Worm (Caenorhabditis elegans) whole organism, mixed stage, embryonic: Measurements from ENCODE around the gene F58B4.7.

Source experiments
- M03D4.4 ChIP-seq: sonication (generic microtip); optimal IDR thresholded peaks from 2 replicates; lab custom pipeline; 2017; ENCODE audit warnings: mild to moderate bottlenecking, missing genetic modification characterization, missing compliant biosample characterization
- bed-3 ChIP-seq: fragments of 200-800 bp; sonication (Bioruptor generic); optimal IDR thresholded peaks from 3 replicates; lab custom pipeline; 2018; ENCODE audit warnings: mild to moderate bottlenecking, missing genetic modification characterization, moderate library complexity, missing compliant biosample characterization
- blmp-1 ChIP-seq: fragments of 150-350 bp; optimal IDR thresholded peaks from 2 replicates; lab custom pipeline; 2014; ENCODE audit warnings: missing biosample characterization, missing genetic modification characterization
- ceh-39 ChIP-seq: fragments of 150-350 bp; optimal IDR thresholded peaks from 2 replicates; lab custom pipeline; 2014; ENCODE audit warnings: missing biosample characterization, missing genetic modification characterization
- ceh-43 ChIP-seq: fragments of 200-800 bp; sonication (Bioruptor generic); optimal IDR thresholded peaks from 2 replicates; lab custom pipeline; 2018; ENCODE audit warnings: mild to moderate bottlenecking, missing genetic modification characterization, moderate library complexity, missing compliant biosample characterization
- ceh-83 ChIP-seq: fragments of 200-800 bp; sonication (Bioruptor generic); optimal IDR thresholded peaks from 2 replicates; lab custom pipeline; 2018; ENCODE audit warnings: mild to moderate bottlenecking, missing genetic modification characterization, missing compliant biosample characterization
- cnd-1 ChIP-seq: fragments of 200-800 bp; sonication (Bioruptor generic); optimal IDR thresholded peaks from 2 replicates; lab custom pipeline; 2018; ENCODE audit warnings: mild to moderate bottlenecking, missing genetic modification characterization, missing compliant biosample characterization
- drap-1 ChIP-seq: fragments of 200-800 bp; sonication (Bioruptor generic); optimal IDR thresholded peaks from 3 replicates; lab custom pipeline; 2018; ENCODE audit warnings: mild to moderate bottlenecking, missing genetic modification characterization, missing compliant biosample characterization
- elt-1 ChIP-seq: sonication (generic microtip); optimal IDR thresholded peaks from 2 replicates; lab custom pipeline; 2017; ENCODE audit warnings: missing genetic modification characterization, mild to moderate bottlenecking, missing compliant biosample characterization, antibody characterized with exemption, moderate library complexity, borderline replicate concordance; ENCODE audit not compliant: insufficient read depth
- flh-1 ChIP-seq: fragments of 200-800 bp; sonication (Bioruptor generic); optimal IDR thresholded peaks from 2 replicates; lab custom pipeline; 2018; ENCODE audit warnings: mild to moderate bottlenecking, missing genetic modification characterization, moderate library complexity, missing compliant biosample characterization
- ham-2 ChIP-seq: fragments of 200-800 bp; sonication (Bioruptor generic); optimal IDR thresholded peaks from 2 replicates; lab custom pipeline; 2018; ENCODE audit warnings: mild to moderate bottlenecking, missing genetic modification characterization, missing compliant biosample characterization
- hlh-1 ChIP-seq: fragments of 150-350 bp; optimal IDR thresholded peaks from 2 replicates; lab custom pipeline; 2014; ENCODE audit warnings: missing biosample characterization, missing genetic modification reagents, missing genetic modification characterization
- lin-13 ChIP-seq: fragments of 150-350 bp; optimal IDR thresholded peaks from 2 replicates; lab custom pipeline; 2014; ENCODE audit warnings: missing biosample characterization, missing genetic modification characterization
- lin-32 ChIP-seq: fragments of 200-800 bp; sonication (Bioruptor generic); optimal IDR thresholded peaks from 2 replicates; lab custom pipeline; 2018; ENCODE audit warnings: mild to moderate bottlenecking, missing genetic modification characterization, missing compliant biosample characterization
- mab-5 ChIP-seq: fragments of 150-350 bp; optimal IDR thresholded peaks from 2 replicates; lab custom pipeline; 2014; ENCODE audit warnings: missing biosample characterization, missing genetic modification characterization
- mep-1 ChIP-seq: fragments of 150-350 bp; optimal IDR thresholded peaks from 2 replicates; lab custom pipeline; 2017; ENCODE audit warnings: missing biosample characterization, missing genetic modification reagents, missing genetic modification characterization, inconsistent platforms
- mls-2 ChIP-seq: sonication (generic microtip); optimal IDR thresholded peaks from 2 replicates; lab custom pipeline; 2016; ENCODE audit warnings: mild to moderate bottlenecking, missing genetic modification characterization, moderate library complexity, missing compliant biosample characterization
- nhr-12 ChIP-seq: fragments of 150-350 bp; optimal IDR thresholded peaks from 2 replicates; lab custom pipeline; 2014; ENCODE audit warnings: missing biosample characterization, missing genetic modification characterization
- nhr-237 ChIP-seq: fragments of 150-350 bp; optimal IDR thresholded peaks from 2 replicates; lab custom pipeline; 2014; ENCODE audit warnings: missing biosample characterization, missing genetic modification characterization
- nhr-28 ChIP-seq: fragments of 150-350 bp; optimal IDR thresholded peaks from 2 replicates; lab custom pipeline; 2014; ENCODE audit warnings: missing biosample characterization, missing genetic modification characterization
- nhr-76 ChIP-seq: sonication (generic microtip); optimal IDR thresholded peaks from 2 replicates; lab custom pipeline; 2017; ENCODE audit warnings: missing biosample characterization, missing genetic modification characterization
- pha-4 ChIP-seq: fragments of 150-350 bp; optimal IDR thresholded peaks from 2 replicates; lab custom pipeline; 2018; ENCODE audit warnings: missing biosample characterization, missing genetic modification reagents, missing genetic modification characterization
- sem-2 ChIP-seq: fragments of 200-800 bp; sonication (Bioruptor generic); optimal IDR thresholded peaks from 2 replicates; lab custom pipeline; 2018; ENCODE audit warnings: mild to moderate bottlenecking, missing genetic modification characterization, missing compliant biosample characterization
- snpc-4 ChIP-seq: fragments of 150-350 bp; optimal IDR thresholded peaks from 2 replicates; lab custom pipeline; 2014; ENCODE audit warnings: missing biosample characterization, missing genetic modification characterization
- sptf-1 ChIP-seq: sonication (generic microtip); optimal IDR thresholded peaks from 2 replicates; lab custom pipeline; 2017; ENCODE audit warnings: mild to moderate bottlenecking, missing genetic modification characterization, moderate library complexity, missing compliant biosample characterization
- tbx-8 ChIP-seq: fragments of 200-800 bp; sonication (Bioruptor generic); optimal IDR thresholded peaks from 2 replicates; lab custom pipeline; 2018; ENCODE audit warnings: mild to moderate bottlenecking, missing genetic modification characterization, moderate library complexity, missing compliant biosample characterization
- unc-120 ChIP-seq: sonication (generic microtip); optimal IDR thresholded peaks from 2 replicates; lab custom pipeline; 2017; ENCODE audit warnings: missing genetic modification characterization, missing compliant biosample characterization; ENCODE audit not compliant: poor library complexity, severe bottlenecking
- unc-62 ChIP-seq: fragments of 150-350 bp; optimal IDR thresholded peaks from 2 replicates; lab custom pipeline; 2014; ENCODE audit warnings: missing biosample characterization, missing genetic modification reagents, missing genetic modification characterization
- zip-8 ChIP-seq: fragments of 150-350 bp; optimal IDR thresholded peaks from 2 replicates; lab custom pipeline; 2014; ENCODE audit warnings: missing biosample characterization, missing genetic modification characterization
- ztf-11 ChIP-seq: fragments of 150-350 bp; optimal IDR thresholded peaks from 2 replicates; lab custom pipeline; 2014; ENCODE audit warnings: missing biosample characterization, missing genetic modification characterization

The F58B4.7 gene

ce11 chrV:10937294-10937693, 14.2 kb upstream of the F58B4.7 start:
- TF ChIP-seq drap-1 (GFP tag; lab: Kevin White, UChicago) (no peak), elt-1 (tag; lab: Kevin White, UChicago) (no peak), nhr-28 (no peak), hlh-1 (tag; lab: Kevin White, UChicago) (no peak), lin-32 (no peak)

ce11 chrV:10936681-10937080, 13.6 kb upstream of the F58B4.7 start, which contains the start of gene F17C11.12:
Gene F17C11.12 (minus strand): TSS chrV:10936920.
- TF ChIP-seq unc-62 (GFP tag; lab: Kevin White, UChicago) = no peak
- TF ChIP-seq, all 35 proteins: peak for 0

DNA sequence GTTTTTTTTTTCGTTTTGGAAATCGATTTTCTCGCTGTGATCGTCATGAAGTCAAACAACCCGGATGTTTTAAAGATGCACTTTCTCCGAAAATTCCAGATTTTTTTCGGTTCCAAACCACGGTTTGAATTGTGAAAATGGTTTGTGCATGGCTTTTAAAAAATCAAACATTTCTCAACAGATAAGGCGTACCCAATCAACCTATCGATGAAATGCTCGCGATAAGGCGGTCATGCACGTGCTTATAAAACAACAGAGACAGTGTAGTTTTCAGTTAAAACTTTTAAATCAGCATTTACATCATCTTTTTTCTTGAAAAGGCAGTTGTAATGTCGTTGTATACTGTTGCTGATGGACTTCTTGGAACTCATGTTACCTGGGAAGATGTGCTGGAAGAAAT, 9.3 kb upstream of the F58B4.7 start, which contains the start of gene F58B4.5:
Gene F58B4.5, plus strand, starts transcription at position 283 of the 400 bp plus-strand sequence.
- TF ChIP-seq nhr-12 = no peak
- TF ChIP-seq ztf-11 (tag; lab: Kevin White, UChicago) = no peak
- TF ChIP-seq ceh-43 = no peak
- no peak for TF ChIP-seq nhr-237 (tag; lab: Kevin White, UChicago)
- TF ChIP-seq mep-1 (tag; lab: Kevin White, UChicago) = no peak
- no peak for TF ChIP-seq unc-120
- no peak for TF ChIP-seq lin-32

ce11 chrV:10931189-10931588, 8.1 kb upstream of the F58B4.7 start, which contains the start of gene scvp-1:
Gene scvp-1 (minus strand): TSS chrV:10931289.
- no peak for TF ChIP-seq cnd-1
- TF ChIP-seq ceh-43 = no peak
- TF ChIP-seq bed-3 = no peak
- TF ChIP-seq lin-13 (tag; lab: Kevin White, UChicago) = no peak
- TF ChIP-seq pha-4 (tag; lab: Kevin White, UChicago) = no peak
- TF ChIP-seq zip-8 (tag; lab: Kevin White, UChicago) = no peak
- TF ChIP-seq ham-2 (GFP tag; lab: Kevin White, UChicago) = no peak

DNA sequence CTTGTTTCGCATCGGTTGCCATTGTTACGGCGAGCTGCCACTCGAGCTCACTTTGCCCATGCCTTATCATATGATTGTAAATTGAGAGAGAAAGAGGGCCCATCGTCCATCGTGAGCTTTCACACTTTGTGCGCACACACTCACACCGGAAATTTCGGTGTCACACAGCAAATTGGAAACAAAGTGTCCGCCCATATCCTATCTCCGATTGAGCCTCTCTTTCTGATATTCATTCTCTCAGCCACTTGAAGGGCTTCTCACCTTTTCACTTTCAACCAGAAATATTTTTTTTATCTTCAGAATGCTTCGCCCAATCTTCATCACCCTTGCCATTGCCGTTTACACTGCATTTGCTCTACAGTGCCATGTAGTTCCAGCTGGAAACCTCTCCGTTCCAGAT, 6.4 kb upstream of the F58B4.7 start, which contains the start of gene F58B4.3:
Gene F58B4.3, plus strand, starts transcription at position 301 of the 400 bp plus-strand sequence.
- TF ChIP-seq unc-120 (no peak), lin-32 (no peak), snpc-4 (tag; lab: Kevin White, UChicago) (no peak), tbx-8 (GFP tag; lab: Kevin White, UChicago) (no peak), drap-1 (GFP tag; lab: Kevin White, UChicago) (no peak), nhr-12 (no peak), sem-2 (GFP tag; lab: Kevin White, UChicago) (no peak), lin-13 (tag; lab: Kevin White, UChicago) (no peak), flh-1 (GFP tag; lab: Kevin White, UChicago) (no peak), zip-8 (tag; lab: Kevin White, UChicago) (no peak), blmp-1 (no peak), ceh-83 (GFP tag; lab: Kevin White, UChicago) (no peak), nhr-237 (tag; lab: Kevin White, UChicago) (no peak), mab-5 (tag; lab: Kevin White, UChicago) (no peak), nhr-76 (tag; lab: Kevin White, UChicago) (no peak), ceh-39 (tag; lab: Kevin White, UChicago) (no peak), elt-1 (tag; lab: Kevin White, UChicago) (no peak), cnd-1 (no peak), mls-2 (tag; lab: Kevin White, UChicago) (no peak)
- TF ChIP-seq, all 35 proteins: peak for 0

DNA sequence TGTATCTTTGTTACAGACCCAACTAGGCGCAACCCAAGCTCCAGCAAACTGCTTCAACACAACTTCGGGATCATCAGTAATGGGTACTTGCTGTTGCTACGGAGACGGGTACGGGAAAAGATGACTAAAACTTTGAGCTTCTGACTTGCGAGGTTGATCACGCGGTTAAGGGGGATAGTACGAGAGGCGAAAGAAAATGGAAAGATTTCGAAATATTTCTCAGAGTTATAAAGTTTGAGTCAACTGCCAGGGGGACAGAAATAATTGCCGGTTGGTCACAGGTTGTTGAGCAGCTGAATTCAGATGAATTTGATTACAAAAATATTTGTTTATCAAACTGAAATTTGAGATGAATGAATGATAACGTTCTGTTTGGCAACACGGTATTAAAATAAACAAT, 2.5 kb upstream of the F58B4.7 start:
- TF ChIP-seq pha-4 (tag; lab: Kevin White, UChicago) = no peak
- TF ChIP-seq M03D4.4 (tag; lab: Kevin White, UChicago) = no peak
- no peak for TF ChIP-seq sem-2 (GFP tag; lab: Kevin White, UChicago)
- no peak for TF ChIP-seq ceh-39 (tag; lab: Kevin White, UChicago)
- TF ChIP-seq sptf-1 (tag; lab: Kevin White, UChicago) = no peak
- no peak for TF ChIP-seq snpc-4 (tag; lab: Kevin White, UChicago)
- no peak for TF ChIP-seq unc-62 (GFP tag; lab: Kevin White, UChicago)
- TF ChIP-seq mep-1 (tag; lab: Kevin White, UChicago) = no peak
- no peak for TF ChIP-seq mls-2 (tag; lab: Kevin White, UChicago)
- TF ChIP-seq blmp-1 = no peak
- TF ChIP-seq nhr-28 = no peak
- no peak for TF ChIP-seq ham-2 (GFP tag; lab: Kevin White, UChicago)
- no peak for TF ChIP-seq bed-3
- no peak for TF ChIP-seq tbx-8 (GFP tag; lab: Kevin White, UChicago)
- TF ChIP-seq unc-120 = no peak
- no peak for TF ChIP-seq nhr-237 (tag; lab: Kevin White, UChicago)
